Fruit fly (Drosophila melanogaster) whole organism, embryonic: ENCODE data around the gene Capa.
A peak's percentile ranks its signal among the peaks of the same experiment; 100 is the strongest.

Source experiments
- ATbp ChIP-seq: fragments of 200-800 bp; sonication (Bioruptor generic); optimal IDR thresholded peaks from 2 replicates; lab custom pipeline; 2017; ENCODE audit warnings: missing biosample characterization, mild to moderate bottlenecking, missing genetic modification characterization, missing genetic modification reagents
- Adf1 ChIP-seq: fragments of 200-800 bp; sonication (Bioruptor generic); IDR thresholded peaks from 2 replicates; pipeline ENCODE4 v1.3.6; 2022; ENCODE audit warnings: missing biosample characterization, missing genetic modification characterization
- Bdp1 ChIP-seq: fragments of 200-800 bp; sonication (Bioruptor generic); optimal IDR thresholded peaks from 3 replicates; lab custom pipeline; 2016; ENCODE audit warnings: missing biosample characterization, missing genetic modification characterization
- CG10321 ChIP-seq: fragments of 200-800 bp; sonication (Bioruptor generic); IDR thresholded peaks from 2 replicates; pipeline ENCODE4 v1.3.6; 2022; ENCODE audit warnings: missing biosample characterization, missing genetic modification characterization
- CG10543 ChIP-seq: fragments of 200-800 bp; sonication (Bioruptor generic); optimal IDR thresholded peaks from 3 replicates; lab custom pipeline; 2017; ENCODE audit warnings: missing biosample characterization, mild to moderate bottlenecking, missing genetic modification characterization, moderate library complexity
- CG11085 ChIP-seq: fragments of 200-800 bp; sonication (Bioruptor generic); IDR thresholded peaks from 2 replicates; pipeline ENCODE4 v1.3.6; 2022; ENCODE audit warnings: missing biosample characterization, missing genetic modification characterization
- CG11093 ChIP-seq: fragments of 200-800 bp; sonication (Bioruptor generic); IDR thresholded peaks from 3 replicates; pipeline ENCODE4 v1.3.6; 2022; ENCODE audit warnings: missing biosample characterization, missing genetic modification characterization
- CG11696 ChIP-seq: fragments of 200-800 bp; sonication (Bioruptor generic); IDR thresholded peaks from 2 replicates; pipeline ENCODE4 v1.3.6; 2022; ENCODE audit warnings: missing biosample characterization, missing genetic modification characterization
- CG13287 ChIP-seq: fragments of 200-800 bp; sonication (Bioruptor generic); IDR thresholded peaks from 2 replicates; pipeline ENCODE4 v1.3.6; 2022; ENCODE audit warnings: missing biosample characterization, missing genetic modification characterization; ENCODE audit not compliant: partially characterized antibody
- CG14014 ChIP-seq: fragments of 200-800 bp; sonication (Bioruptor generic); IDR thresholded peaks from 2 replicates; pipeline ENCODE4 v1.3.6; 2022; ENCODE audit warnings: missing biosample characterization, missing genetic modification characterization
- CG14667 ChIP-seq: fragments of 200-800 bp; sonication (Bioruptor generic); IDR thresholded peaks from 2 replicates; pipeline ENCODE4 v1.3.6; 2022; ENCODE audit warnings: missing biosample characterization, missing genetic modification characterization
- CG17568 ChIP-seq: fragments of 200-800 bp; sonication (Bioruptor generic); optimal IDR thresholded peaks from 2 replicates; lab custom pipeline; 2018; ENCODE audit warnings: missing biosample characterization, mild to moderate bottlenecking, missing genetic modification characterization, moderate library complexity
- CG17829 ChIP-seq: fragments of 200-800 bp; optimal IDR thresholded peaks from 2 replicates; lab custom pipeline; 2019; ENCODE audit warnings: missing biosample characterization, mild to moderate bottlenecking, missing genetic modification characterization, moderate library complexity
- CG1832 ChIP-seq: fragments of 200-800 bp; sonication (Bioruptor generic); optimal IDR thresholded peaks from 2 replicates; lab custom pipeline; 2017; ENCODE audit warnings: missing biosample characterization, mild to moderate bottlenecking, missing genetic modification characterization, inconsistent platforms
- CG4820 ChIP-seq: fragments of 200-800 bp; sonication (Bioruptor generic); optimal IDR thresholded peaks from 3 replicates; lab custom pipeline; 2016; ENCODE audit warnings: missing biosample characterization, missing genetic modification characterization
- CG7745 ChIP-seq: fragments of 200-800 bp; sonication (Bioruptor generic); optimal IDR thresholded peaks from 2 replicates; lab custom pipeline; 2018; ENCODE audit warnings: missing biosample characterization, mild to moderate bottlenecking, missing genetic modification characterization, moderate library complexity
- CG8089 ChIP-seq: fragments of 200-800 bp; sonication (Bioruptor generic); optimal IDR thresholded peaks from 3 replicates; lab custom pipeline; 2016; ENCODE audit warnings: missing biosample characterization, missing genetic modification characterization
- Dad ChIP-seq: fragments of 200-800 bp; sonication (Bioruptor generic); optimal IDR thresholded peaks from 3 replicates; lab custom pipeline; 2016; ENCODE audit warnings: missing biosample characterization, missing genetic modification characterization
- Dll ChIP-seq: fragments of 200-800 bp; sonication (Bioruptor generic); IDR thresholded peaks from 4 replicates; pipeline ENCODE4 v1.3.6; 2022; ENCODE audit warnings: missing biosample characterization, missing genetic modification characterization; ENCODE audit not compliant: partially characterized antibody
- Doc2 ChIP-seq: fragments of 200-800 bp; sonication (Bioruptor generic); IDR thresholded peaks from 2 replicates; pipeline ENCODE4 v1.3.6; 2022; ENCODE audit warnings: missing biosample characterization, missing genetic modification characterization
- H2.0 ChIP-seq: fragments of 200-800 bp; sonication (Bioruptor generic); IDR thresholded peaks from 2 replicates; pipeline ENCODE4 v1.3.6; 2022; ENCODE audit warnings: missing biosample characterization, missing genetic modification characterization
- HHEX ChIP-seq: fragments of 200-800 bp; sonication (Bioruptor generic); optimal IDR thresholded peaks from 3 replicates; lab custom pipeline; 2017; ENCODE audit warnings: missing biosample characterization, mild to moderate bottlenecking, missing genetic modification characterization, missing genetic modification reagents
- HLH4C ChIP-seq: fragments of 200-800 bp; sonication (Bioruptor generic); IDR thresholded peaks from 3 replicates; pipeline ENCODE4 v1.3.6; 2022; ENCODE audit warnings: missing biosample characterization, missing genetic modification characterization; ENCODE audit not compliant: partially characterized antibody
- Hey ChIP-seq: fragments of 200-800 bp; sonication (Bioruptor generic); optimal IDR thresholded peaks from 3 replicates; lab custom pipeline; 2018; ENCODE audit warnings: missing biosample characterization, mild to moderate bottlenecking, missing genetic modification characterization
- Jarid2 ChIP-seq: fragments of 200-800 bp; sonication (Bioruptor generic); optimal IDR thresholded peaks from 3 replicates; lab custom pipeline; 2017; ENCODE audit warnings: mild to moderate bottlenecking, missing biosample characterization, missing genetic modification reagents, missing genetic modification characterization
- Mrtf ChIP-seq: fragments of 200-800 bp; sonication (Bioruptor generic); IDR thresholded peaks from 3 replicates; pipeline ENCODE4 v1.3.6; 2022; ENCODE audit warnings: missing biosample characterization, missing genetic modification characterization
- Scr ChIP-seq: fragments of 200-800 bp; sonication (Bioruptor generic); IDR thresholded peaks from 2 replicates; pipeline ENCODE4 v1.3.6; 2022; ENCODE audit warnings: missing biosample characterization, missing genetic modification characterization; ENCODE audit not compliant: partially characterized antibody
- Six4 ChIP-seq: fragments of 200-800 bp; sonication (Bioruptor generic); optimal IDR thresholded peaks from 2 replicates; lab custom pipeline; 2016; ENCODE audit warnings: missing biosample characterization, missing genetic modification characterization
- bowl ChIP-seq: fragments of 200-800 bp; sonication (Bioruptor generic); IDR thresholded peaks from 2 replicates; pipeline ENCODE4 v1.3.6; 2022; ENCODE audit warnings: missing biosample characterization, missing genetic modification characterization
- chinmo ChIP-seq: fragments of 200-800 bp; sonication (Bioruptor generic); IDR thresholded peaks from 4 replicates; pipeline ENCODE4 v1.3.6; 2022; ENCODE audit warnings: missing biosample characterization, missing genetic modification characterization; ENCODE audit not compliant: partially characterized antibody
- chm ChIP-seq: fragments of 200-800 bp; sonication (Bioruptor generic); IDR thresholded peaks from 2 replicates; pipeline ENCODE4 v1.3.6; 2022; ENCODE audit warnings: missing biosample characterization, missing genetic modification characterization
- crol ChIP-seq: fragments of 200-800 bp; sonication (Bioruptor generic); IDR thresholded peaks from 2 replicates; pipeline ENCODE4 v1.3.6; 2022; ENCODE audit warnings: missing biosample characterization, missing genetic modification characterization
- crp ChIP-seq, 2 experiments: fragments of 200-800 bp; sonication (Bioruptor generic); optimal IDR thresholded peaks; 2 replicates in 1 of 2; 3 replicates in 1 of 2; lab custom pipeline; 2017; ENCODE audit warnings: missing biosample characterization in 2 of 2, missing genetic modification characterization in 2 of 2, mild to moderate bottlenecking in 1 of 2, moderate library complexity in 1 of 2
- dm ChIP-seq: fragments of 200-800 bp; sonication (Bioruptor generic); optimal IDR thresholded peaks from 3 replicates; lab custom pipeline; 2016; ENCODE audit warnings: missing biosample characterization, missing genetic modification characterization
- exex ChIP-seq: fragments of 200-800 bp; sonication (Bioruptor generic); optimal IDR thresholded peaks from 4 replicates; lab custom pipeline; 2018; ENCODE audit warnings: missing biosample characterization, mild to moderate bottlenecking, missing genetic modification characterization, moderate library complexity
- gem ChIP-seq: fragments of 200-800 bp; sonication (Bioruptor generic); optimal IDR thresholded peaks from 2 replicates; lab custom pipeline; 2019; ENCODE audit warnings: missing biosample characterization, mild to moderate bottlenecking, missing genetic modification characterization, moderate library complexity
- gt ChIP-seq: fragments of 200-800 bp; sonication (Bioruptor generic); IDR thresholded peaks from 2 replicates; pipeline ENCODE4 v1.3.6; 2022; ENCODE audit warnings: missing biosample characterization, missing genetic modification characterization
- hb ChIP-seq: fragments of 200-800 bp; sonication (Bioruptor generic); IDR thresholded peaks from 3 replicates; pipeline ENCODE4 v1.3.6; 2022; ENCODE audit warnings: missing biosample characterization, missing genetic modification characterization; ENCODE audit not compliant: partially characterized antibody
- hbn ChIP-seq: fragments of 200-800 bp; sonication (Bioruptor generic); IDR thresholded peaks from 2 replicates; pipeline ENCODE4 v1.3.6; 2022; ENCODE audit warnings: missing biosample characterization, missing genetic modification characterization; ENCODE audit not compliant: partially characterized antibody
- inv ChIP-seq: fragments of 200-800 bp; sonication (Bioruptor generic); IDR thresholded peaks from 2 replicates; pipeline ENCODE4 v1.3.6; 2022; ENCODE audit warnings: missing biosample characterization, missing genetic modification characterization; ENCODE audit not compliant: partially characterized antibody
- org-1 ChIP-seq: fragments of 200-800 bp; sonication (Bioruptor generic); optimal IDR thresholded peaks from 2 replicates; lab custom pipeline; 2017; ENCODE audit warnings: missing biosample characterization, missing genetic modification characterization
- p53 ChIP-seq: fragments of 200-800 bp; sonication (Bioruptor generic); optimal IDR thresholded peaks from 2 replicates; lab custom pipeline; 2016; ENCODE audit warnings: missing biosample characterization, missing genetic modification characterization
- pita ChIP-seq: fragments of 200-800 bp; sonication (Bioruptor generic); optimal IDR thresholded peaks from 2 replicates; lab custom pipeline; 2017; ENCODE audit warnings: missing biosample characterization, mild to moderate bottlenecking, missing genetic modification characterization
- psq ChIP-seq: fragments of 200-800 bp; sonication (Bioruptor generic); optimal IDR thresholded peaks from 2 replicates; lab custom pipeline; 2017; ENCODE audit warnings: missing biosample characterization, missing genetic modification characterization
- run ChIP-seq: fragments of 200-800 bp; sonication (Bioruptor generic); optimal IDR thresholded peaks from 3 replicates; lab custom pipeline; 2018; ENCODE audit warnings: missing biosample characterization, mild to moderate bottlenecking, missing genetic modification characterization
- sens-2 ChIP-seq: fragments of 200-800 bp; sonication (Bioruptor generic); IDR thresholded peaks from 2 replicates; pipeline ENCODE4 v1.3.6; 2022; ENCODE audit warnings: missing biosample characterization, missing genetic modification characterization
- tup ChIP-seq: fragments of 200-800 bp; sonication (Bioruptor generic); optimal IDR thresholded peaks from 2 replicates; lab custom pipeline; 2016; ENCODE audit warnings: missing biosample characterization, mild to moderate bottlenecking, missing genetic modification characterization, moderate library complexity
- vvl ChIP-seq: fragments of 200-800 bp; sonication (Bioruptor generic); IDR thresholded peaks from 2 replicates; pipeline ENCODE4 v1.3.6; 2022; ENCODE audit warnings: missing biosample characterization, missing genetic modification characterization
- wdn ChIP-seq: fragments of 200-800 bp; sonication (Bioruptor generic); IDR thresholded peaks from 2 replicates; pipeline ENCODE4 v1.3.6; 2022; ENCODE audit warnings: missing biosample characterization, missing genetic modification characterization
- zfh1 ChIP-seq: fragments of 200-800 bp; sonication (Bioruptor generic); IDR thresholded peaks from 3 replicates; pipeline ENCODE4 v1.3.6; 2022; ENCODE audit warnings: missing biosample characterization, missing genetic modification characterization

Gene Capa

dm6 chr3R:29894393-29894792, 19.8 kb downstream of the Capa start (continued):
- TF ChIP-seq gem (tag; lab: Kevin White, UChicago) (peak; percentile 78), psq (GFP tag; lab: Kevin White, UChicago) (no peak), CG10321 (GFP tag; lab: Robert Waterston, UW) (no peak; the same call in 1 of the 2 replicates), exex (tag; lab: Kevin White, UChicago) (peak; percentile 20), dm (GFP tag; lab: Kevin White, UChicago) (no peak), Scr (GFP tag; lab: Robert Waterston, UW) (no peak), CG14667 (GFP tag; lab: Robert Waterston, UW) (peak; percentile 43; the same call in 1 of the 2 replicates), CG4820 (peak; percentile 24), inv (GFP tag; lab: Robert Waterston, UW) (no peak), CG1832 (no peak), HHEX (GFP tag; lab: Kevin White, UChicago) (peak; percentile 63), Jarid2 (no peak), CG17829 (peak; percentile 32), Dad (GFP tag; lab: Kevin White, UChicago) (peak; percentile 69), CG11085 (GFP tag; lab: Robert Waterston, UW) (no peak), Bdp1 (GFP tag; lab: Kevin White, UChicago) (peak; percentile 19), CG7745 (no peak), Dll (no peak), chinmo (GFP tag; lab: Robert Waterston, UW) (no peak), bowl (no peak), Hey (tag; lab: Kevin White, UChicago) (no peak), vvl (GFP tag; lab: Robert Waterston, UW) (peak; percentile 51; the same call in 1 of the 2 replicates), sens-2 (GFP tag; lab: Robert Waterston, UW) (no peak), org-1 (GFP tag; lab: Kevin White, UChicago) (peak; percentile 35), zfh1 (GFP tag; lab: Robert Waterston, UW) (peak; percentile 35; the same call in 1 of the 3 replicates), run (tag; lab: Kevin White, UChicago) (peak; percentile 38), H2.0 (GFP tag; lab: Robert Waterston, UW) (0 out of 2 replicates have a peak, but pooled peaks have one; percentile 5), hb (GFP tag; lab: Robert Waterston, UW) (no peak), CG17568 (GFP tag; lab: Kevin White, UChicago) (peak; percentile 35), CG13287 (GFP tag; lab: Robert Waterston, UW) (no peak), CG11696 (GFP tag; lab: Robert Waterston, UW) (0 out of 2 replicates have a peak, but pooled peaks have one; percentile 27), CG11093 (GFP tag; lab: Robert Waterston, UW) (peak; percentile 35; the same call in 1 of the 3 replicates), Doc2 (GFP tag; lab: Robert Waterston, UW) (no peak), CG8089 (GFP tag; lab: Kevin White, UChicago) (no peak), crp (GFP tag; optimal IDR thresholded peaks at IDR 0.05; lab: Kevin White, UChicago) (no peak), hbn (GFP tag; lab: Robert Waterston, UW) (no peak), wdn (GFP tag; lab: Robert Waterston, UW) (peak; percentile 27; the same call in 1 of the 2 replicates), ATbp (GFP tag; lab: Kevin White, UChicago) (peak; percentile 56), chm (GFP tag; lab: Robert Waterston, UW) (no peak), CG14014 (peak; percentile 63; the same call in 1 of the 2 replicates), CG10543 (peak; percentile 46), crol (GFP tag; lab: Robert Waterston, UW) (no peak), Six4 (peak; percentile 31), tup (GFP tag; lab: Kevin White, UChicago) (no peak), pita (no peak), HLH4C (GFP tag; lab: Robert Waterston, UW) (no peak), gt (GFP tag; lab: Robert Waterston, UW) (no peak), Mrtf (GFP tag; lab: Robert Waterston, UW) (peak; percentile 45; the same call in 1 of the 3 replicates), p53 (no peak), Adf1 (GFP tag; lab: Robert Waterston, UW) (no peak)
